Worm (Caenorhabditis elegans) whole organism, L1 larva: ENCODE results near the gene T13G4.7.

Experiments used
- F16B12.6 ChIP-seq: fragments of 150-350 bp; optimal IDR thresholded peaks from 2 replicates; lab custom pipeline; 2014; ENCODE audit warnings: missing biosample characterization, missing genetic modification characterization
- Y116A8C.19 ChIP-seq: sonication (generic microtip); optimal IDR thresholded peaks from 2 replicates; lab custom pipeline; 2016; ENCODE audit warnings: missing compliant biosample characterization, missing genetic modification characterization, borderline replicate concordance
- alr-1 ChIP-seq: fragments of 200-800 bp; sonication (Bioruptor generic); optimal IDR thresholded peaks from 2 replicates; lab custom pipeline; 2018; ENCODE audit warnings: borderline replicate concordance, mild to moderate bottlenecking, missing genetic modification characterization, missing compliant biosample characterization
- aly-2 ChIP-seq: fragments of 150-350 bp; optimal IDR thresholded peaks from 2 replicates; lab custom pipeline; 2014; ENCODE audit warnings: missing biosample characterization, missing genetic modification characterization
- blmp-1 ChIP-seq: fragments of 150-350 bp; optimal IDR thresholded peaks from 2 replicates; lab custom pipeline; 2014; ENCODE audit warnings: missing biosample characterization, missing genetic modification characterization
- ceh-8 ChIP-seq: fragments of 200-800 bp; sonication (Bioruptor generic); optimal IDR thresholded peaks from 2 replicates; lab custom pipeline; 2018; ENCODE audit warnings: mild to moderate bottlenecking, missing genetic modification characterization, moderate library complexity, missing compliant biosample characterization
- ceh-88 ChIP-seq: fragments of 200-800 bp; sonication (Bioruptor generic); IDR thresholded peaks from 2 replicates; pipeline ENCODE4 v1.3.6; 2022; ENCODE audit warnings: missing genetic modification characterization, missing compliant biosample characterization
- ces-1 ChIP-seq: fragments of 150-350 bp; optimal IDR thresholded peaks from 2 replicates; lab custom pipeline; 2014; ENCODE audit warnings: missing biosample characterization, missing genetic modification reagents, missing genetic modification characterization
- efl-1 ChIP-seq, 4 experiments: fragments of 150-350 bp; optimal IDR thresholded peaks in 3 of 4; peaks in 1 of 4; 1 replicate in 1 of 4; 2 replicates in 3 of 4; lab custom pipeline; 2014; ENCODE audit warnings: missing biosample characterization in 2 of 4, missing genetic modification characterization in 2 of 4, missing genetic modification reagents in 2 of 4
- egl-13 ChIP-seq: sonication (generic microtip); optimal IDR thresholded peaks from 2 replicates; lab custom pipeline; 2016; ENCODE audit warnings: missing genotype, missing genetic modification reagents, missing genetic modification characterization, missing compliant biosample characterization
- egl-27 ChIP-seq, 2 experiments: fragments of 150-350 bp in 1 of 2; sonication (generic microtip); optimal IDR thresholded peaks; 3 replicates each; lab custom pipeline; 2017 to 2018; ENCODE audit warnings: missing biosample characterization in 2 of 2, missing genetic modification characterization in 2 of 2, missing genetic modification reagents in 2 of 2
- elt-2 ChIP-seq: sonication (generic microtip); optimal IDR thresholded peaks from 2 replicates; lab custom pipeline; 2016; ENCODE audit warnings: missing genetic modification characterization, mild to moderate bottlenecking, inconsistent platforms, missing compliant biosample characterization, missing genetic modification reagents
- elt-3 ChIP-seq, 6 experiments: fragments of 150-350 bp in 1 of 6; sonication (generic microtip); optimal IDR thresholded peaks; 2 replicates each; lab custom pipeline; 2017 to 2018; ENCODE audit warnings: missing biosample characterization in 6 of 6, missing genetic modification characterization in 6 of 6, inconsistent platforms in 1 of 6
- ets-5 ChIP-seq: fragments of 200-800 bp; sonication (Bioruptor generic); IDR thresholded peaks from 2 replicates; pipeline ENCODE4 v1.3.6; 2022; ENCODE audit warnings: missing genetic modification characterization, missing compliant biosample characterization
- fos-1 ChIP-seq: fragments of 150-350 bp; optimal IDR thresholded peaks from 2 replicates; lab custom pipeline; 2014; ENCODE audit warnings: missing biosample characterization, missing genetic modification characterization
- hlh-4 ChIP-seq: sonication (generic microtip); optimal IDR thresholded peaks from 2 replicates; lab custom pipeline; 2016; ENCODE audit warnings: mild to moderate bottlenecking, missing genetic modification characterization, missing compliant biosample characterization
- isw-1 ChIP-seq: fragments of 200-800 bp; sonication (Bioruptor generic); IDR thresholded peaks from 2 replicates; pipeline ENCODE4 v1.3.6; 2022; ENCODE audit warnings: missing genetic modification characterization, missing compliant biosample characterization
- jun-1 ChIP-seq: fragments of 150-350 bp; optimal IDR thresholded peaks from 2 replicates; lab custom pipeline; 2014; ENCODE audit warnings: missing biosample characterization, missing genetic modification reagents, missing genetic modification characterization
- lin-14 ChIP-seq: fragments of 200-800 bp; sonication (Bioruptor generic); optimal IDR thresholded peaks from 2 replicates; lab custom pipeline; 2018; ENCODE audit warnings: mild to moderate bottlenecking, missing genetic modification characterization, moderate library complexity, missing compliant biosample characterization
- lin-35 ChIP-seq, 2 experiments: fragments of 150-350 bp; optimal IDR thresholded peaks; 2 replicates each; lab custom pipeline; 2014; ENCODE audit warnings: missing biosample characterization in 2 of 2, missing genetic modification characterization in 2 of 2, missing genetic modification reagents in 2 of 2
- lin-39 ChIP-seq: fragments of 150-350 bp; optimal IDR thresholded peaks from 2 replicates; lab custom pipeline; 2014; ENCODE audit warnings: missing biosample characterization, missing genetic modification reagents, missing genetic modification characterization
- lsy-2 ChIP-seq, 2 experiments: fragments of 150-350 bp; optimal IDR thresholded peaks; 2 replicates each; lab custom pipeline; 2014; ENCODE audit warnings: missing biosample characterization in 2 of 2, missing genetic modification characterization in 2 of 2
- mep-1 ChIP-seq: fragments of 150-350 bp; optimal IDR thresholded peaks from 2 replicates; lab custom pipeline; 2014; ENCODE audit warnings: missing biosample characterization, missing genetic modification characterization
- nhr-12 ChIP-seq: sonication (generic microtip); optimal IDR thresholded peaks from 2 replicates; lab custom pipeline; 2017; ENCODE audit warnings: missing biosample characterization, missing genetic modification characterization
- nhr-20 ChIP-seq: sonication (generic microtip); optimal IDR thresholded peaks from 2 replicates; lab custom pipeline; 2016; ENCODE audit warnings: mild to moderate bottlenecking, missing genetic modification characterization, missing compliant biosample characterization
- nhr-237 ChIP-seq: fragments of 150-350 bp; optimal IDR thresholded peaks from 2 replicates; lab custom pipeline; 2014; ENCODE audit warnings: missing biosample characterization, missing genetic modification characterization
- nhr-28 ChIP-seq: fragments of 150-350 bp; optimal IDR thresholded peaks from 2 replicates; lab custom pipeline; 2014; ENCODE audit warnings: missing biosample characterization, missing genetic modification characterization
- nhr-47 ChIP-seq: sonication (generic microtip); optimal IDR thresholded peaks from 2 replicates; lab custom pipeline; 2016; ENCODE audit warnings: mild to moderate bottlenecking, missing genetic modification characterization, moderate library complexity, missing compliant biosample characterization
- nhr-76 ChIP-seq: sonication (generic microtip); optimal IDR thresholded peaks from 2 replicates; lab custom pipeline; 2017; ENCODE audit warnings: missing biosample characterization, missing genetic modification characterization
- nhr-77 ChIP-seq: fragments of 150-350 bp; optimal IDR thresholded peaks from 2 replicates; lab custom pipeline; 2014; ENCODE audit warnings: missing biosample characterization, missing genetic modification characterization
- nhr-84 ChIP-seq: sonication (generic microtip); optimal IDR thresholded peaks from 2 replicates; lab custom pipeline; 2017; ENCODE audit warnings: missing biosample characterization, missing genetic modification characterization
- nhr-85 ChIP-seq: sonication (generic microtip); peaks from one replicate; lab custom pipeline; 2016; ENCODE audit warnings: missing genetic modification characterization, inconsistent platforms, missing compliant biosample characterization
- pag-3 ChIP-seq: sonication (generic microtip); optimal IDR thresholded peaks from 2 replicates; lab custom pipeline; 2017; ENCODE audit warnings: missing genetic modification characterization, mild to moderate bottlenecking, missing compliant biosample characterization, antibody characterized with exemption, borderline replicate concordance; ENCODE audit not compliant: insufficient read depth
- pax-3 ChIP-seq: fragments of 200-800 bp; sonication (Bioruptor generic); optimal IDR thresholded peaks from 2 replicates; lab custom pipeline; 2018; ENCODE audit warnings: mild to moderate bottlenecking, missing genetic modification characterization, moderate library complexity, missing compliant biosample characterization
- pqm-1 ChIP-seq: sonication (generic microtip); optimal IDR thresholded peaks from 3 replicates; lab custom pipeline; 2017; ENCODE audit warnings: missing biosample characterization, missing genetic modification characterization
- skn-1 ChIP-seq: fragments of 150-350 bp; optimal IDR thresholded peaks from 2 replicates; lab custom pipeline; 2014; ENCODE audit warnings: missing biosample characterization, missing genetic modification characterization
- snpc-4 ChIP-seq: fragments of 150-350 bp; optimal IDR thresholded peaks from 2 replicates; lab custom pipeline; 2014; ENCODE audit warnings: missing biosample characterization, missing genetic modification characterization
- tbx-2 ChIP-seq: sonication (generic microtip); optimal IDR thresholded peaks from 2 replicates; lab custom pipeline; 2016; ENCODE audit warnings: missing genetic modification characterization, missing compliant biosample characterization
- tlp-1 ChIP-seq: fragments of 150-350 bp; optimal IDR thresholded peaks from 2 replicates; lab custom pipeline; 2014; ENCODE audit warnings: missing biosample characterization, missing genetic modification characterization
- unc-30 ChIP-seq: sonication (generic microtip); optimal IDR thresholded peaks from 2 replicates; lab custom pipeline; 2017; ENCODE audit warnings: missing biosample characterization, missing genetic modification characterization
- unc-86 ChIP-seq: sonication (generic microtip); optimal IDR thresholded peaks from 2 replicates; lab custom pipeline; 2016; ENCODE audit warnings: missing genetic modification characterization, missing compliant biosample characterization
- unc-98 ChIP-seq: fragments of 200-800 bp; sonication (Bioruptor generic); IDR thresholded peaks from 2 replicates; pipeline ENCODE4 v1.3.6; 2022; ENCODE audit warnings: missing genetic modification characterization, missing compliant biosample characterization
- vab-15 ChIP-seq: sonication (generic microtip); optimal IDR thresholded peaks from 2 replicates; lab custom pipeline; 2017; ENCODE audit warnings: missing genotype, mild to moderate bottlenecking, missing genetic modification characterization, missing compliant biosample characterization
- zag-1 ChIP-seq: fragments of 150-350 bp; optimal IDR thresholded peaks from 2 replicates; lab custom pipeline; 2014; ENCODE audit warnings: missing biosample characterization, missing genetic modification characterization
- zip-4 ChIP-seq: fragments of 200-800 bp; sonication (Bioruptor generic); optimal IDR thresholded peaks from 2 replicates; lab custom pipeline; 2018; ENCODE audit warnings: mild to moderate bottlenecking, missing genetic modification characterization, moderate library complexity, missing compliant biosample characterization

The T13G4.7 gene

ce11 chrX:1206029-1206428, at the start of gene T13G4.7:
TSS of gene T13G4.7 (minus strand) at chrX:1206129.
- TF ChIP-seq zip-4 (GFP tag; lab: Kevin White, UChicago): no peak
- TF ChIP-seq nhr-85 (tag; lab: Kevin White, UChicago): no peak
- TF ChIP-seq elt-3 (tag; optimal IDR thresholded peaks at IDR 0.05; lab: Kevin White, UChicago): no peak
- no peak for TF ChIP-seq snpc-4 (tag; lab: Kevin White, UChicago)
- TF ChIP-seq efl-1 (optimal IDR thresholded peaks at IDR 0.05; lab: Kevin White, UChicago): no peak
- no peak for TF ChIP-seq efl-1 (GFP tag; optimal IDR thresholded peaks at IDR 0.05 in 1 of 2; lab: Kevin White, UChicago)
- no peak for TF ChIP-seq lsy-2 (tag; optimal IDR thresholded peaks at IDR 0.05; lab: Kevin White, UChicago)
- no peak for TF ChIP-seq pqm-1 (tag; lab: Kevin White, UChicago)
- TF ChIP-seq nhr-12: no peak
- TF ChIP-seq unc-98 (GFP tag; lab: Robert Waterston, UW): no peak
- no peak for TF ChIP-seq ces-1 (GFP tag; lab: Kevin White, UChicago)
- no peak for TF ChIP-seq vab-15 (tag; lab: Kevin White, UChicago)
- no peak for TF ChIP-seq unc-86 (tag; lab: Kevin White, UChicago)
- TF ChIP-seq pax-3: no peak
- TF ChIP-seq ets-5: no peak
- TF ChIP-seq egl-13 (tag; lab: Kevin White, UChicago): no peak
- TF ChIP-seq pag-3 (tag; lab: Kevin White, UChicago): no peak
- TF ChIP-seq fos-1 (tag; lab: Kevin White, UChicago): no peak

- no peak for TF ChIP-seq efl-1 (optimal IDR thresholded peaks at IDR 0.05; lab: Kevin White, UChicago)
- peak in 1 of 2 experiments; percentile 64 for TF ChIP-seq efl-1 (GFP tag; optimal IDR thresholded peaks at IDR 0.05 in 1 of 2; lab: Kevin White, UChicago)
- no peak for TF ChIP-seq jun-1 (tag; lab: Kevin White, UChicago)
Observed at ce11 chrX:1255547-1255946, 49.6 kb upstream of the T13G4.7 start, which contains the start of gene npr-11. TSS of gene npr-11 (minus strand) at chrX:1255647.

ce11 chrX:1249738-1250137, 43.8 kb upstream of the T13G4.7 start, which contains the start of gene C25G6.4:
TSS of gene C25G6.4 (minus strand) at chrX:1249838.
- no peak for TF ChIP-seq efl-1 (optimal IDR thresholded peaks at IDR 0.05; lab: Kevin White, UChicago)
- peak in 1 of 2 experiments; percentile 24 for TF ChIP-seq efl-1 (GFP tag; optimal IDR thresholded peaks at IDR 0.05 in 1 of 2; lab: Kevin White, UChicago)
- no peak for TF ChIP-seq fos-1 (tag; lab: Kevin White, UChicago)

ce11 chrX:1245717-1246116, 39.8 kb upstream of the T13G4.7 start, which contains the start of gene tsp-9:
TSS of gene tsp-9 (plus strand) at chrX:1246017.
- no peak for TF ChIP-seq F16B12.6 (tag; lab: Kevin White, UChicago)
- peak in 1 of 2 experiments; percentile 25 for TF ChIP-seq lin-35 (GFP tag; optimal IDR thresholded peaks at IDR 0.05; lab: Kevin White, UChicago)
- TF ChIP-seq nhr-47 (tag; lab: Kevin White, UChicago): no peak
- no peak for TF ChIP-seq tbx-2 (tag; lab: Kevin White, UChicago)
- TF ChIP-seq lin-39 (tag; lab: Kevin White, UChicago): no peak
- TF ChIP-seq tlp-1: no peak
- TF ChIP-seq isw-1 (GFP tag; lab: Robert Waterston, UW): no peak
- peak; percentile 47 for TF ChIP-seq elt-2 (tag; lab: Kevin White, UChicago)
- TF ChIP-seq ceh-88 (GFP tag; lab: Robert Waterston, UW): no peak
- TF ChIP-seq nhr-77: no peak
- no peak for TF ChIP-seq zag-1 (tag; lab: Kevin White, UChicago)

DNA sequence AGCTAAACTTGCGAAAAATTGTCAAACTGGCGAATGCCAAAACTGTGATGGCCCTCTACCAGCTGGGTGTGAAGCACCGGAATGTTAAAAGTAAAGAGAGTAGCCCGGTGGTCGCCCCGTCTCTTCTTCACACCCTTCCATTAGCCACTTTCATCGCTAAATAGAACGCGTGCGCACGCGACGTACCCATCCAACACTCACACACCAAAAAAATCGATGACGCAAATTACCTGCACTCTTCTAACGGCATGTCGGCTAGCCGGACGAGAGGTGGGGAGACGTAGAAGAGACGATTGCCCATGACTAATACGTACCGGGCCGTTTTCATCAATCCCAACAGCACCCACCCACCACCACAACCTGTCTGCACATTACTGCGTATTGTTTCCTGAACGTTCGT, 38.3 kb upstream of the T13G4.7 start:
- TF ChIP-seq unc-98 (GFP tag; lab: Robert Waterston, UW) (no peak), skn-1 (peak; percentile 52), snpc-4 (tag; lab: Kevin White, UChicago) (no peak), unc-30 (no peak), Y116A8C.19 (tag; lab: Kevin White, UChicago) (no peak), lin-14 (GFP tag; lab: Kevin White, UChicago) (peak; percentile 38), alr-1 (tag; lab: Kevin White, UChicago) (no peak), ceh-8 (GFP tag; lab: Kevin White, UChicago) (no peak), nhr-237 (tag; lab: Kevin White, UChicago) (no peak), jun-1 (tag; lab: Kevin White, UChicago) (no peak), nhr-76 (no peak), egl-13 (tag; lab: Kevin White, UChicago) (no peak), egl-27 (tag; optimal IDR thresholded peaks at IDR 0.05; lab: Kevin White, UChicago) (no peak), mep-1 (no peak), aly-2 (no peak), nhr-28 (tag; lab: Kevin White, UChicago) (no peak), nhr-84 (tag; lab: Kevin White, UChicago) (no peak), nhr-20 (tag; lab: Kevin White, UChicago) (no peak), blmp-1 (tag; lab: Kevin White, UChicago) (peak; percentile 9), hlh-4 (tag; lab: Kevin White, UChicago) (no peak)
